Fruit fly (Drosophila melanogaster): ENCODE data around the gene CG10958.

- TF ChIP-seq CTCF (optimal IDR thresholded peaks at IDR 0.05), result no peak
- TF ChIP-seq CG8478 (optimal IDR thresholded peaks at IDR 0.05), result no peak
Observed at dm6 chrX:8157294-8157693, 25.2 kb downstream of the CG10958 start, which contains the start of the genes Traf6 and GIIIspla2.

All from S2 (cell line).